Worm (Caenorhabditis elegans) whole organism, L2 larva: ENCODE measurements around the gene slcr-46.3.

Source experiments
- C34F6.9 ChIP-seq: fragments of 150-350 bp; optimal IDR thresholded peaks from 2 replicates; lab custom pipeline; 2014; ENCODE audit warnings: missing biosample characterization, missing genetic modification characterization
- F13H6.1 ChIP-seq: sonication (generic microtip); optimal IDR thresholded peaks from 2 replicates; lab custom pipeline; 2016; ENCODE audit warnings: missing genetic modification characterization, missing compliant biosample characterization
- R02D3.7 ChIP-seq: fragments of 150-350 bp; optimal IDR thresholded peaks from 2 replicates; lab custom pipeline; 2014; ENCODE audit warnings: missing biosample characterization, missing genetic modification characterization
- Y55F3AM.14 ChIP-seq: fragments of 200-800 bp; sonication (Bioruptor generic); optimal IDR thresholded peaks from 2 replicates; lab custom pipeline; 2018; ENCODE audit warnings: mild to moderate bottlenecking, missing genetic modification characterization, missing compliant biosample characterization
- ZK546.5 ChIP-seq: sonication (generic microtip); optimal IDR thresholded peaks from 2 replicates; lab custom pipeline; 2017; ENCODE audit warnings: missing biosample characterization, missing genetic modification characterization
- blmp-1 ChIP-seq: sonication (generic microtip); optimal IDR thresholded peaks from 2 replicates; lab custom pipeline; 2017; ENCODE audit warnings: missing genetic modification characterization, mild to moderate bottlenecking, missing compliant biosample characterization, antibody characterized with exemption, moderate library complexity; ENCODE audit not compliant: insufficient read depth
- ceh-16 ChIP-seq: fragments of 150-350 bp; optimal IDR thresholded peaks from 2 replicates; lab custom pipeline; 2014; ENCODE audit warnings: missing biosample characterization, missing genetic modification characterization
- ceh-82 ChIP-seq: fragments of 150-350 bp; optimal IDR thresholded peaks from 2 replicates; lab custom pipeline; 2014; ENCODE audit warnings: missing biosample characterization, missing genetic modification characterization
- dmd-4 ChIP-seq: sonication (generic microtip); optimal IDR thresholded peaks from 2 replicates; lab custom pipeline; 2017; ENCODE audit warnings: missing biosample characterization, missing genetic modification characterization
- egl-27 ChIP-seq: sonication (generic microtip); optimal IDR thresholded peaks from 3 replicates; lab custom pipeline; 2017; ENCODE audit warnings: missing biosample characterization, missing genetic modification reagents, missing genetic modification characterization
- elt-3 ChIP-seq: sonication (generic microtip); optimal IDR thresholded peaks from 2 replicates; lab custom pipeline; 2017; ENCODE audit warnings: missing biosample characterization, missing genetic modification characterization
- fos-1 ChIP-seq: fragments of 150-350 bp; optimal IDR thresholded peaks from 2 replicates; lab custom pipeline; 2014; ENCODE audit warnings: missing biosample characterization, missing genetic modification characterization
- lin-13 ChIP-seq: fragments of 150-350 bp; optimal IDR thresholded peaks from 2 replicates; lab custom pipeline; 2014; ENCODE audit warnings: missing biosample characterization, missing genetic modification reagents, missing genetic modification characterization
- lin-39 ChIP-seq: fragments of 150-350 bp; optimal IDR thresholded peaks from 2 replicates; lab custom pipeline; 2014; ENCODE audit warnings: missing biosample characterization, missing genetic modification reagents, missing genetic modification characterization
- lsy-2 ChIP-seq, 2 experiments: fragments of 150-350 bp in 1 of 2; sonication (generic microtip) in 1 of 2; optimal IDR thresholded peaks; 2 replicates each; lab custom pipeline; 2014 to 2017; ENCODE audit warnings: missing biosample characterization in 2 of 2, missing genetic modification characterization in 2 of 2
- nhr-10 ChIP-seq: sonication (generic microtip); optimal IDR thresholded peaks from 2 replicates; lab custom pipeline; 2017; ENCODE audit warnings: missing biosample characterization, missing genetic modification characterization
- nhr-11 ChIP-seq: fragments of 150-350 bp; optimal IDR thresholded peaks from 2 replicates; lab custom pipeline; 2014; ENCODE audit warnings: missing biosample characterization, missing genetic modification characterization
- nhr-12 ChIP-seq: fragments of 150-350 bp; optimal IDR thresholded peaks from 2 replicates; lab custom pipeline; 2014; ENCODE audit warnings: missing biosample characterization, missing genetic modification characterization
- nhr-129 ChIP-seq: fragments of 150-350 bp; optimal IDR thresholded peaks from 2 replicates; lab custom pipeline; 2014; ENCODE audit warnings: missing biosample characterization, missing genetic modification characterization
- nhr-23 ChIP-seq: fragments of 150-350 bp; optimal IDR thresholded peaks from 2 replicates; lab custom pipeline; 2014; ENCODE audit warnings: missing biosample characterization, missing genetic modification reagents, missing genetic modification characterization
- nhr-237 ChIP-seq: fragments of 150-350 bp; optimal IDR thresholded peaks from 2 replicates; lab custom pipeline; 2014; ENCODE audit warnings: missing biosample characterization, missing genetic modification characterization
- nhr-25 ChIP-seq: fragments of 150-350 bp; sonication (generic microtip); optimal IDR thresholded peaks from 3 replicates; lab custom pipeline; 2014; ENCODE audit warnings: missing biosample characterization, missing genetic modification characterization
- nhr-6 ChIP-seq: fragments of 150-350 bp; optimal IDR thresholded peaks from 2 replicates; lab custom pipeline; 2014; ENCODE audit warnings: missing biosample characterization, missing genetic modification characterization
- nhr-77 ChIP-seq: fragments of 150-350 bp; optimal IDR thresholded peaks from 2 replicates; lab custom pipeline; 2014; ENCODE audit warnings: missing biosample characterization, missing genetic modification characterization
- peb-1 ChIP-seq: fragments of 150-350 bp; optimal IDR thresholded peaks from 2 replicates; lab custom pipeline; 2014; ENCODE audit warnings: missing biosample characterization, missing genetic modification characterization
- sem-4 ChIP-seq: fragments of 150-350 bp; optimal IDR thresholded peaks from 2 replicates; lab custom pipeline; 2014; ENCODE audit warnings: missing biosample characterization, missing genetic modification reagents, missing genetic modification characterization
- sma-3 ChIP-seq: sonication (generic microtip); optimal IDR thresholded peaks from 2 replicates; lab custom pipeline; 2016; ENCODE audit warnings: missing genetic modification reagents, missing genetic modification characterization, missing compliant biosample characterization
- sma-9 ChIP-seq, 2 experiments: fragments of 150-350 bp in 1 of 2; sonication (generic microtip) in 1 of 2; optimal IDR thresholded peaks; 2 replicates each; lab custom pipeline; 2014 to 2016; ENCODE audit warnings: missing genetic modification characterization in 2 of 2, mild to moderate bottlenecking in 1 of 2, missing biosample characterization in 1 of 2, missing compliant biosample characterization in 1 of 2, missing genetic modification reagents in 1 of 2, moderate library complexity in 1 of 2
- snpc-4 ChIP-seq: fragments of 150-350 bp; optimal IDR thresholded peaks from 2 replicates; lab custom pipeline; 2014; ENCODE audit warnings: missing biosample characterization, missing genetic modification characterization
- unc-39 ChIP-seq: fragments of 150-350 bp; optimal IDR thresholded peaks from 2 replicates; lab custom pipeline; 2014; ENCODE audit warnings: missing biosample characterization, missing genetic modification characterization
- unc-55 ChIP-seq: fragments of 150-350 bp; sonication (generic microtip); optimal IDR thresholded peaks from 3 replicates; lab custom pipeline; 2014; ENCODE audit warnings: missing biosample characterization, missing genetic modification reagents, missing genetic modification characterization
- unc-62 ChIP-seq: fragments of 150-350 bp; optimal IDR thresholded peaks from 2 replicates; lab custom pipeline; 2014; ENCODE audit warnings: missing biosample characterization, missing genetic modification reagents, missing genetic modification characterization
- zag-1 ChIP-seq: fragments of 150-350 bp; optimal IDR thresholded peaks from 2 replicates; lab custom pipeline; 2014; ENCODE audit warnings: missing biosample characterization, missing genetic modification characterization
- ztf-1 ChIP-seq: fragments of 200-800 bp; sonication (Bioruptor generic); conservative IDR thresholded peaks from 2 replicates; pipeline ENCODE4 v1.3.6; 2022; ENCODE audit warnings: missing genetic modification characterization, missing compliant biosample characterization
- ztf-11 ChIP-seq: sonication (generic microtip); optimal IDR thresholded peaks from 2 replicates; lab custom pipeline; 2017; ENCODE audit warnings: missing biosample characterization, missing genetic modification characterization
- ztf-4 ChIP-seq: fragments of 150-350 bp; optimal IDR thresholded peaks from 2 replicates; lab custom pipeline; 2014; ENCODE audit warnings: missing biosample characterization, missing genetic modification characterization

The slcr-46.3 gene

DNA sequence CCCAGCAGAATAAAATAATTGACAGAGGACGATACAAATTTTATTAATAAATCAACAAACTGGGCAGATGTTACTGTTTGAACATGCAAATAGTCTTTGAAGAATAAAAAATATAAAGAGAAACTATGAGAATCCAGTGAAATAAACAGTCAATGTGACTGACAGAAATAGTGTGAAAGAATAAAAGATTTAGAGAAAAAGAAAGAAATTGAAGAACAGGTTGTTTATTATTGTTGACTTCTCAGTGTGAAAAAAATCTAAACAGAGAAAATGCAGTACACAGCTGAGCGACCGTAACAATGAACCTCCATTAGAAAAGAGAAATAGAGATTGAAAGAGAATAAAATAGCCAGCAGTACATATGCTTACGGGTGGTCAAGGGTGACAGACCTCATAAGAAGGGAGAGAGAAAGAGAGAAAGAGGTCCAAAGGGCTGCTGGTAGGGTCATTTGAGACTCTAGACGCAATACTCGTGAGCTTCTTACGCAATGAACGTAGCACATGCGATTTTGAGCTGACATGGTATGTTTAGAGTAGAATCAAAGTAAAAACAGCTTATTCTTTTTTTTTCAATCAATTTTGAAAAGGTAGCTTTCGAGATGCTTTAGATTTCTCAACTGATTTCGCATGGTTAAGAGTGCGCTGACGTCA lies at the start of gene slcr-46.3:
TSS of gene slcr-46.3 (minus strand) at position 86 of the 651 bp plus-strand sequence.
- TF ChIP-seq C34F6.9 (tag; lab: Kevin White, UChicago) (peak; percentile 30), nhr-129 (tag; lab: Kevin White, UChicago) (peak; percentile 8), fos-1 (tag; lab: Kevin White, UChicago) (no peak)

DNA sequence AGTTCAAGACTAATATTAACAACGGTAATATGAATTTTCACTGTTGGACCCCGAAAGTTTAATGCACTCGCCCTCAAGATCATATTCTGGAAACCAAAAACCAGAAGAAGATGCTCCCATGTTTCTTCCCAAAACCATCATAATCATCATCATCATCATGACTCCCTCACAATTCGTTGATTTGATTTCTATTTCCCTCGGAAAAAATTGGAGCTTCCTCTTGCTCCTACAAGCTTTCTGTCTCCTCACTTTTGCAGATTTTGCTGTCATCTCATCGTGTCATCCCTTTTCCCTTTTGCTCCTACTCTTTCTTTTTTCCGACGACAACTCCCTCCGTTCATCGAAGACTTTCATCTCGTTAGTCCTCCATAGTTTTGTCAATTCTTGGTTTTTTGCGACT lies 48.1 kb upstream of the slcr-46.3 start, which contains the start of gene F46B6.2:
TSS of gene F46B6.2 (plus strand) at position 316 of the 400 bp plus-strand sequence.
- TF ChIP-seq unc-62 (GFP tag; lab: Kevin White, UChicago): no peak

DNA sequence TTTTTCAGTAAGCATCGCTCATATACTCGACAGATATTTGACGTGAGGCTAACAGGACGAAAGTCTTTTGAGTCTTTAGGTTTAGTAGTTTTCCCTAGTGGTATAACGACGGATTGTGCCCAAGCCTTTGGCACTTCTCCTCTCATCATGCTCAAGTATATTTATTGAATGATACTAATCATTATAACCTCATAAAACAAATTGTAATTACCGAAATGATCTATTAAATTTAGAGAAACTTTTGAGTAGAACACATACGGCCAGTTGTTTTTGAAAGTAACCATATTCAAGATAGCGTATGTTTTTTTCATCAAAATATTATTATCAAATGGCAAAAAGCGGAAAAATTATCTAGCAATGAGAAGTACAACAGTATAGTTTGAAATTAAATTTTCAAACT lies 47.4 kb upstream of the slcr-46.3 start:
- no peak for TF ChIP-seq sma-3
- no peak for TF ChIP-seq blmp-1 (tag; lab: Kevin White, UChicago)
- no peak for TF ChIP-seq egl-27 (tag; lab: Kevin White, UChicago)
- no peak for TF ChIP-seq nhr-237 (tag; lab: Kevin White, UChicago)
- TF ChIP-seq C34F6.9 (tag; lab: Kevin White, UChicago): no peak
- no peak for TF ChIP-seq unc-62 (GFP tag; lab: Kevin White, UChicago)
- TF ChIP-seq ztf-4: no peak
- no peak for TF ChIP-seq nhr-129 (tag; lab: Kevin White, UChicago)
- no peak for TF ChIP-seq nhr-10 (tag; lab: Kevin White, UChicago)
- TF ChIP-seq, all 48 proteins: peak for 0

DNA sequence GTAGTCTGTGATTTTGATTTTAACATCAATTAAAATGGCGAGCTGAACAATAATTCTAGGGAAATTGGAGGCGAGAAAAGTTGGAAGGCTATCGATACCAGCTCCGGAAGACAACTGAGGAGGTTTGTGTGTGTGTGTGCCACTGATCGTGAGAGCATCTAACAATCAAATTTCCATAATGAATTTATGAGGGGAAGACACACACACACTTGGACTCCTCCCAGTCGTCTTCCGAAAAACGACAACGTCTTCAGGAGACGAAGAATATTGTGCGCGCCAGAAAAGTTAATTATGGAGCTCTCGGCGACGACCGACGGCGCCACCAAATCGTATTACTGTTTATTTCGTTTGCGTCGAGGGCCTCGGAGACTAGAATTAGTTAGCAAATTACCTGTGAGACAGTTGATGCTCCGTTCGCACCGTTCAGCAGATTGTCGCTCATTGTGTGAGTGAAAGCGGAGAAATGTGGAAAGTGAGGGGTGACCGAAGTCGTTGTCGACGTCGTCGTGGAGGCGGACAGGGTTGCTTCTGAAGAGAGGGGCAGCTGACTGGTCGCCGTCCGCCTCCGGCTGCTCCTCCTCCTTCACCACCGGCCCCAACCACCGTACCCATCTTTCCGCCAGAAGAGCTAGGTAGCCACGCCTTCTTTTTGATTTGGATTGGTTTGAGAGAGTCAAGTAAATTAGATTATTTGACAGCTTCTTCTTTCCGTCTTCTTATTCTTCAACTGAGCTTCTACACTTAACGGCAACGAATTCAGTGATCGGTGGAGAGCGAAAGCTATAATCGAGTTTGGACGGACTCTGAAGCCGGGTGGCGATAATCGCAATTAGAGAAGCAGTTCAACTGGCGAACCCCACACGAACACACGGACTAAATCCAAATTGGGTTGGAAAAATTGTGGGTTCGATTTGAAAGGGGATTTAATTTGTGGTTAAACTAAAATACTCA lies 45.2 kb upstream of the slcr-46.3 start, which contains the start of gene unc-42:
TSS of gene unc-42 (minus strand) at position 564 of the 951 bp plus-strand sequence.
- TF ChIP-seq snpc-4 (tag; lab: Kevin White, UChicago) (no peak), sma-9 (GFP tag; optimal IDR thresholded peaks at IDR 0.05; lab: Kevin White, UChicago) (peak; percentile 56), sma-9 (tag; optimal IDR thresholded peaks at IDR 0.05; lab: Kevin White, UChicago) (no peak), nhr-77 (tag; lab: Kevin White, UChicago) (no peak), lsy-2 (tag; optimal IDR thresholded peaks at IDR 0.05; lab: Kevin White, UChicago) (peak in 1 of 2 experiments; percentile 30), zag-1 (peak; percentile 54), nhr-129 (tag; lab: Kevin White, UChicago) (no peak)

DNA sequence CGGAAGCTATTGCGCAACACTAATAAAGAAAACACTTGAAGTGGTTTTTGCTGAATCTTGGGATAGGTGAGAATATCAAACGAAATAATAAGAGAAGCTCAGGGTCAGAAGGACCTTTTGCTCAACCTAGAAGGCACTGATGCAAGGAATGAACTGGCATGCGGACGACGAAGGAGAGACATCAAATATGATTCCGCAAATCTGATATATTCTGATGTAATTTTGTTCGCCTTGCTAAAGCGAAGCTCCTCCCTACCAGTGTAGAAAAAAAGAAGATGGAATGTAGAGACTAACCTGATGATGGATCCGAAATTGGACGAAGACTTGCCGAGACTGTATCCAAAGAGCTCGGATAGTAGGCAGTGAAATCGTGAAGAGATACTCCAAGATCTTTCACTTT lies 44.0 kb upstream of the slcr-46.3 start:
- no peak for TF ChIP-seq fos-1 (tag; lab: Kevin White, UChicago)
- no peak for TF ChIP-seq blmp-1 (tag; lab: Kevin White, UChicago)
- TF ChIP-seq nhr-129 (tag; lab: Kevin White, UChicago): no peak
- no peak for TF ChIP-seq nhr-25 (tag; lab: Kevin White, UChicago)
- no peak for TF ChIP-seq ZK546.5 (tag; lab: Kevin White, UChicago)
- TF ChIP-seq nhr-10 (tag; lab: Kevin White, UChicago): no peak
- TF ChIP-seq lsy-2 (tag; optimal IDR thresholded peaks at IDR 0.05; lab: Kevin White, UChicago): no peak
- no peak for TF ChIP-seq nhr-11 (tag; lab: Kevin White, UChicago)
- TF ChIP-seq sma-3: no peak
- no peak for TF ChIP-seq unc-39 (tag; lab: Kevin White, UChicago)
- TF ChIP-seq elt-3: no peak
- no peak for TF ChIP-seq dmd-4 (tag; lab: Kevin White, UChicago)
- no peak for TF ChIP-seq F13H6.1 (tag; lab: Kevin White, UChicago)
- no peak for TF ChIP-seq egl-27 (tag; lab: Kevin White, UChicago)
- no peak for TF ChIP-seq unc-62 (GFP tag; lab: Kevin White, UChicago)
- no peak for TF ChIP-seq ceh-16 (tag; lab: Kevin White, UChicago)
- no peak for TF ChIP-seq snpc-4 (tag; lab: Kevin White, UChicago)
- no peak for TF ChIP-seq unc-55 (GFP tag; lab: Kevin White, UChicago)
- no peak for TF ChIP-seq lin-39 (tag; lab: Kevin White, UChicago)
- no peak for TF ChIP-seq Y55F3AM.14 (GFP tag; lab: Kevin White, UChicago)

DNA sequence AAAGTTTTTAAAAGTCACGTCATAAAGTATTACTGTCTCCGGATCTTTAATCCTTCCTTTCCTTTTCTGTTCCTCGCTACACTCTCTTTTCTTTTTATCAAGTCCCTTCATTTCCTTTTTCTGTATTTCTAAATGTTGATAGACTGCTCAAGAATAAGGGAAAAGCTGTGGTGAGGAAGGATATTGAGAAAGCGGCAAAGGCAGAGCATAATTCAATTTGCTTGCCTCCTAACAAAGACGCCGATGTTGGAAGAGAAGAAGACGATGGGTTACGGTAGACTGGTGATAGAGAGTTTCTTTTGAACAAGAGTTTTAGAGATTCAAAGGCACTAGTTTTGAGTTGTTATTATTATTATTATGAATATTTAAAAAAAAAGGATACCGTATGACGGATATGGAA lies 41.7 kb upstream of the slcr-46.3 start:
- TF ChIP-seq egl-27 (tag; lab: Kevin White, UChicago): no peak
- TF ChIP-seq nhr-23 (tag; lab: Kevin White, UChicago): no peak
- no peak for TF ChIP-seq ceh-16 (tag; lab: Kevin White, UChicago)
- TF ChIP-seq sem-4 (tag; lab: Kevin White, UChicago): peak; percentile 12
- no peak for TF ChIP-seq ZK546.5 (tag; lab: Kevin White, UChicago)
- TF ChIP-seq zag-1: peak; percentile 0
- TF ChIP-seq unc-39 (tag; lab: Kevin White, UChicago): no peak
- peak; percentile 39 for TF ChIP-seq C34F6.9 (tag; lab: Kevin White, UChicago)
- TF ChIP-seq ztf-1: no peak
- no peak for TF ChIP-seq lin-13 (GFP tag; lab: Kevin White, UChicago)
- TF ChIP-seq nhr-12 (tag; lab: Kevin White, UChicago): no peak
- no peak for TF ChIP-seq ztf-11 (tag; lab: Kevin White, UChicago)
- no peak for TF ChIP-seq ceh-82 (tag; lab: Kevin White, UChicago)
- peak; percentile 59 for TF ChIP-seq sma-9 (GFP tag; optimal IDR thresholded peaks at IDR 0.05; lab: Kevin White, UChicago)
- TF ChIP-seq sma-9 (tag; optimal IDR thresholded peaks at IDR 0.05; lab: Kevin White, UChicago): no peak
- no peak for TF ChIP-seq peb-1 (tag; lab: Kevin White, UChicago)
- TF ChIP-seq nhr-129 (tag; lab: Kevin White, UChicago): no peak
- no peak for TF ChIP-seq lin-39 (tag; lab: Kevin White, UChicago)
- peak; percentile 2 for TF ChIP-seq nhr-6 (tag; lab: Kevin White, UChicago)
- TF ChIP-seq R02D3.7: no peak
